Worm (Caenorhabditis elegans) whole organism, L3 larva: Measurements from ENCODE around the gene sams-4.

Experiments used
- R02D3.7 ChIP-seq: fragments of 150-350 bp; optimal IDR thresholded peaks from 2 replicates; lab custom pipeline; 2014; ENCODE audit warnings: missing biosample characterization, missing genetic modification characterization
- ZK546.5 ChIP-seq: sonication (generic microtip); optimal IDR thresholded peaks from 2 replicates; lab custom pipeline; 2017; ENCODE audit warnings: missing biosample characterization, missing genetic modification characterization
- aly-2 ChIP-seq: fragments of 150-350 bp; optimal IDR thresholded peaks from 2 replicates; lab custom pipeline; 2014; ENCODE audit warnings: missing biosample characterization, missing genetic modification characterization
- ceh-28 ChIP-seq: fragments of 150-350 bp; optimal IDR thresholded peaks from 2 replicates; lab custom pipeline; 2014; ENCODE audit warnings: missing biosample characterization, missing genetic modification reagents, missing genetic modification characterization
- ceh-82 ChIP-seq: fragments of 150-350 bp; optimal IDR thresholded peaks from 2 replicates; lab custom pipeline; 2014; ENCODE audit warnings: missing biosample characterization, missing genetic modification characterization
- egl-27 ChIP-seq: sonication (generic microtip); optimal IDR thresholded peaks from 4 replicates; lab custom pipeline; 2017; ENCODE audit warnings: missing biosample characterization, missing genetic modification reagents, missing genetic modification characterization
- elt-2 ChIP-seq: sonication (generic microtip); optimal IDR thresholded peaks from 2 replicates; lab custom pipeline; 2016; ENCODE audit warnings: missing genetic modification reagents, mild to moderate bottlenecking, missing genetic modification characterization, missing compliant biosample characterization
- elt-3 ChIP-seq, 3 experiments: fragments of 150-350 bp in 1 of 3; sonication (generic microtip) in 2 of 3; optimal IDR thresholded peaks; 2 replicates in 2 of 3; 4 replicates in 1 of 3; lab custom pipeline; 2014 to 2017; ENCODE audit warnings: missing biosample characterization in 3 of 3, missing genetic modification characterization in 3 of 3
- eor-1 ChIP-seq, 2 experiments: fragments of 150-350 bp; optimal IDR thresholded peaks; 2 replicates each; lab custom pipeline; 2014 to 2018; ENCODE audit warnings: missing biosample characterization in 2 of 2, missing genetic modification characterization in 2 of 2
- fkh-10 ChIP-seq: sonication (generic microtip); optimal IDR thresholded peaks from 2 replicates; lab custom pipeline; 2017; ENCODE audit warnings: missing biosample characterization, missing genetic modification reagents, missing genetic modification characterization
- hmg-11 ChIP-seq: sonication (generic microtip); optimal IDR thresholded peaks from 2 replicates; lab custom pipeline; 2016; ENCODE audit warnings: missing genetic modification characterization, missing compliant biosample characterization
- jun-1 ChIP-seq: fragments of 150-350 bp; optimal IDR thresholded peaks from 2 replicates; lab custom pipeline; 2014; ENCODE audit warnings: missing biosample characterization, missing genetic modification reagents, missing genetic modification characterization
- lin-15B ChIP-seq: fragments of 150-350 bp; optimal IDR thresholded peaks from 2 replicates; lab custom pipeline; 2014; ENCODE audit warnings: missing biosample characterization, missing genetic modification characterization
- lin-39 ChIP-seq: fragments of 150-350 bp; optimal IDR thresholded peaks from 2 replicates; lab custom pipeline; 2018; ENCODE audit warnings: missing biosample characterization, missing genetic modification reagents, missing genetic modification characterization
- lsy-12 ChIP-seq: sonication (generic microtip); optimal IDR thresholded peaks from 2 replicates; lab custom pipeline; 2016; ENCODE audit warnings: mild to moderate bottlenecking, missing genetic modification characterization, missing compliant biosample characterization
- mdl-1 ChIP-seq: fragments of 150-350 bp; optimal IDR thresholded peaks from 2 replicates; lab custom pipeline; 2014; ENCODE audit warnings: missing biosample characterization, missing genetic modification characterization
- mml-1 ChIP-seq: fragments of 150-350 bp; sonication (generic microtip); optimal IDR thresholded peaks from 3 replicates; lab custom pipeline; 2014; ENCODE audit warnings: missing biosample characterization, missing genetic modification characterization
- nfya-1 ChIP-seq: sonication (generic microtip); optimal IDR thresholded peaks from 2 replicates; lab custom pipeline; 2017; ENCODE audit warnings: missing genetic modification characterization, mild to moderate bottlenecking, missing compliant biosample characterization, antibody characterized with exemption, moderate library complexity; ENCODE audit not compliant: insufficient read depth
- nhr-12 ChIP-seq: fragments of 150-350 bp; optimal IDR thresholded peaks from 2 replicates; lab custom pipeline; 2014; ENCODE audit warnings: missing biosample characterization, missing genetic modification characterization
- nhr-237 ChIP-seq: fragments of 150-350 bp; optimal IDR thresholded peaks from 2 replicates; lab custom pipeline; 2014; ENCODE audit warnings: missing biosample characterization, missing genetic modification characterization
- nhr-25 ChIP-seq: sonication (generic microtip); optimal IDR thresholded peaks from 2 replicates; lab custom pipeline; 2017; ENCODE audit warnings: missing biosample characterization, missing genetic modification characterization
- nhr-28 ChIP-seq: fragments of 150-350 bp; optimal IDR thresholded peaks from 2 replicates; lab custom pipeline; 2014; ENCODE audit warnings: missing biosample characterization, missing genetic modification characterization
- nhr-67 ChIP-seq: fragments of 150-350 bp; optimal IDR thresholded peaks from 2 replicates; lab custom pipeline; 2014; ENCODE audit warnings: missing biosample characterization, missing genetic modification characterization
- nhr-76 ChIP-seq: fragments of 150-350 bp; sonication (generic microtip); optimal IDR thresholded peaks from 5 replicates; lab custom pipeline; 2014; ENCODE audit warnings: missing biosample characterization, missing genetic modification characterization
- pha-4 ChIP-seq: fragments of 150-350 bp; optimal IDR thresholded peaks from 2 replicates; lab custom pipeline; 2014; ENCODE audit warnings: missing biosample characterization, missing genetic modification reagents, missing genetic modification characterization
- sea-2 ChIP-seq: fragments of 150-350 bp; sonication (generic microtip); optimal IDR thresholded peaks from 4 replicates; lab custom pipeline; 2014; ENCODE audit warnings: missing biosample characterization, missing genetic modification reagents, missing genetic modification characterization
- snpc-4 ChIP-seq: fragments of 150-350 bp; optimal IDR thresholded peaks from 2 replicates; lab custom pipeline; 2014; ENCODE audit warnings: missing biosample characterization, missing genetic modification characterization
- tbx-2 ChIP-seq: sonication (generic microtip); optimal IDR thresholded peaks from 2 replicates; lab custom pipeline; 2016; ENCODE audit warnings: mild to moderate bottlenecking, missing genetic modification characterization, missing compliant biosample characterization
- unc-62 ChIP-seq: fragments of 150-350 bp; sonication (generic microtip); optimal IDR thresholded peaks from 4 replicates; lab custom pipeline; 2014; ENCODE audit warnings: missing biosample characterization, missing genetic modification reagents, missing genetic modification characterization
- zag-1 ChIP-seq: fragments of 150-350 bp; optimal IDR thresholded peaks from 2 replicates; lab custom pipeline; 2014; ENCODE audit warnings: missing biosample characterization, missing genetic modification characterization
- ztf-11 ChIP-seq: fragments of 150-350 bp; optimal IDR thresholded peaks from 2 replicates; lab custom pipeline; 2014; ENCODE audit warnings: missing biosample characterization, missing genetic modification characterization
- ztf-4 ChIP-seq: fragments of 150-350 bp; optimal IDR thresholded peaks from 2 replicates; lab custom pipeline; 2014; ENCODE audit warnings: missing biosample characterization, missing genetic modification characterization

sams-4 gene

DNA sequence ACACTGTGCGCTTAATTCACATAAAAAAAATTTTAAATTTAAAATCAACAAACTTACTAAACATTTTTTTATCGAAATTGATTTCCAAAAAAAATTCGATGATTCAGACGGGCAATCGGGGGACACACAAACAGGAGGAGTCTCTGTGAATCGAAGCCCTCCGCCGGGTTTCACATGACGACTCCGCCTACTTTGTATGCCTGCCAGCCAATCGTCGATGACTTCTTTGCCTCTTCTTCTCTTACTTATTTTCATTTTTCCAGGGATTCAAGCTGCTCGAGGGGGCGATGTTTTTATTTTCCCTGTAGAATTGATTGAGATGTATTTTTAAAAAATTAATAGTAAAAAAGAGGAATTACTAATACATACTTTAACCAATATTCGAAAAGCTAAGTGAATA lies 39.3 kb downstream of the sams-4 start, which contains the start of gene lntl-1:
Gene lntl-1 (minus strand): TSS at position 185 of the 400 bp plus-strand sequence.
- TF ChIP-seq R02D3.7 (tag; lab: Kevin White, UChicago) (no peak), snpc-4 (no peak), hmg-11 (tag; lab: Kevin White, UChicago) (peak; percentile 25), elt-2 (no peak), nfya-1 (tag; lab: Kevin White, UChicago) (peak; percentile 96)

DNA sequence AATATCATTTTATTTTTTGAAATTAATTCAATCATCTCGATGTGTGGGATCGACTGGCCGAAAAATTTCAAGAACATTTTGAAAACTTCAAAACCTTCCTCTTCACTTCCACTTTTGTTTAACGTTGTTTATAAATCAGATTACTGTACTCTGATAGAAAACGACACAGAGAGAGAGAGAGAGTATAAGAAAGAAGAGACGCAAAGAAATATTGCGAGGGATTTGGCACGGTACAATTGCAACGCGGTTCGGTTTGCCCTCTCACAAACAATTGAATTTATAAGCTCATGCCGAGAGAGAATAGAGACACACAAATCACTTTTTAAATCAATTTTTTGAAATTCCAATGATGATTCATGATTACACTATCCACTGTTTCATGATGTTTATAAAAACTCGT lies 39.8 kb downstream of the sams-4 start:
- peak; percentile 20 for TF ChIP-seq pha-4 (tag; lab: Kevin White, UChicago)
- no peak for TF ChIP-seq tbx-2 (tag; lab: Kevin White, UChicago)

- TF ChIP-seq hmg-11 (tag; lab: Kevin White, UChicago): peak; percentile 67
- TF ChIP-seq ceh-28 (tag; lab: Kevin White, UChicago): peak; percentile 32
- peak; percentile 30 for TF ChIP-seq pha-4 (tag; lab: Kevin White, UChicago)
- TF ChIP-seq nhr-237 (tag; lab: Kevin White, UChicago): no peak
- peak; percentile 95 for TF ChIP-seq nfya-1 (tag; lab: Kevin White, UChicago)
- peak; percentile 63 for TF ChIP-seq lin-39 (tag; lab: Kevin White, UChicago)
- peak; percentile 57 for TF ChIP-seq jun-1 (tag; lab: Kevin White, UChicago)
- TF ChIP-seq fkh-10 (GFP tag; lab: Kevin White, UChicago): peak; percentile 42
- peak; percentile 8 for TF ChIP-seq unc-62 (GFP tag; lab: Kevin White, UChicago)
- TF ChIP-seq lsy-12 (tag; lab: Kevin White, UChicago): peak; percentile 63
- no peak for TF ChIP-seq nhr-25 (tag; lab: Kevin White, UChicago)
- TF ChIP-seq lin-15B (tag; lab: Kevin White, UChicago): peak; percentile 18
- TF ChIP-seq egl-27 (tag; lab: Kevin White, UChicago): no peak
- TF ChIP-seq, all 47 proteins: peak for 10
Observed at ce11 chrIV:5805477-5805876, 40.7 kb downstream of the sams-4 start.

DNA sequence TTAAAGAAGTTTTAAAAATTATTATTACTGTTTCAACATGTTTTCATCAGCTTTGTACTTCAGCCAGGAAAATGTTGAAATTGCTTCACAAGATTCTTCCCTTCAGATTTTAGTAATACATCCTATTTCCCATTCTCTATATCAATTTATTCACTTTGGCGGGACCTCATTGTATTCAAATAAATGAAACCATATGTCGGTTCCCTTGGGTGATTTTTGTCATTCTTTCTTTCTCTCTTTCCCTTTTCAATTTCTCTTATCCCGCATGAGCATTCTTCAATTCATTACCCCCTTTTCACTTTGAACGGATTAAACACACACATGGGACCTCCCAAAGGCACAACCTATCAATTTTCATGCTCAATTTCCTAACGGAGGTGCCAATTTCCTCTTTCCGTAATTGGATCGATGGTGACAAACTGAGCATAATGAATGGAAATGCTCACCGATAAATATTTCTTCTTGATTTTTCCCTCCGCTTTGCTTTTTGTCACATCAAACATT lies 42.6 kb downstream of the sams-4 start:
- TF ChIP-seq mdl-1 (tag; lab: Kevin White, UChicago) (no peak), zag-1 (tag; lab: Kevin White, UChicago) (no peak), ztf-4 (no peak), ceh-82 (tag; lab: Kevin White, UChicago) (no peak), aly-2 (tag; lab: Kevin White, UChicago) (no peak), eor-1 (tag; optimal IDR thresholded peaks at IDR 0.05; lab: Kevin White, UChicago) (no peak), elt-3 (tag; optimal IDR thresholded peaks at IDR 0.05; lab: Kevin White, UChicago) (no peak), ZK546.5 (tag; lab: Kevin White, UChicago) (no peak), sea-2 (GFP tag; lab: Kevin White, UChicago) (no peak), nhr-67 (tag; lab: Kevin White, UChicago) (no peak), nhr-76 (tag; lab: Kevin White, UChicago) (no peak), nhr-28 (tag; lab: Kevin White, UChicago) (no peak), egl-27 (tag; lab: Kevin White, UChicago) (no peak)

DNA sequence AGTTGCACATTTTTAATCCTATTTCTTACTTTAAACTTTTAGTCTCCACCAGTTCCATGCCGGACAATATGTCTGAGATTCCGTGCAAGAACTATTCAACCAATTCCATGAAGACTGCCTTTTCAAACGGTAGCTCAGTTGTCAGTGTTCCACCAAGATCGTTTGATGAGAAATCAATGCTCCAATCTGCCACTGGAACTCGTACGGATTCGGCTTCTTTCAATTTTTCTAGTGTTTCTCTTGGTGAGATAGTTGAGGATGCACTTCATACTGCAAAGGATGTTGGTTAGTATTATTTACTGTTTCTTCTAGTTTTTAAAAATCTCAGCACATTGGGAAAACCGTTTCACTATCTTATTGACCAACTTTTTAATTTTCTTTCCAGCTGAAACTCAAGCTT lies 46.6 kb downstream of the sams-4 start:
- no peak for TF ChIP-seq unc-62 (GFP tag; lab: Kevin White, UChicago)
- TF ChIP-seq mml-1 (tag; lab: Kevin White, UChicago): no peak
- no peak for TF ChIP-seq fkh-10 (GFP tag; lab: Kevin White, UChicago)
- no peak for TF ChIP-seq elt-3 (tag; optimal IDR thresholded peaks at IDR 0.05; lab: Kevin White, UChicago)
- TF ChIP-seq ceh-28 (tag; lab: Kevin White, UChicago): no peak
- TF ChIP-seq nhr-28 (tag; lab: Kevin White, UChicago): no peak
- TF ChIP-seq nhr-12: no peak
- TF ChIP-seq pha-4 (tag; lab: Kevin White, UChicago): no peak
- no peak for TF ChIP-seq nhr-76 (tag; lab: Kevin White, UChicago)
- TF ChIP-seq ztf-11 (tag; lab: Kevin White, UChicago): no peak
- TF ChIP-seq R02D3.7 (tag; lab: Kevin White, UChicago): no peak
